Fruit fly (Drosophila melanogaster) whole organism, prepupa: ENCODE results near the gene ebd2.
A peak's percentile ranks its signal among the peaks of the same experiment; 100 is the strongest.

Source experiments
- CG10631 ChIP-seq: fragments of 200-800 bp; sonication (Bioruptor generic); optimal IDR thresholded peaks from 2 replicates; lab custom pipeline; 2016; ENCODE audit warnings: missing biosample characterization, missing genetic modification characterization
- CG10669 ChIP-seq: fragments of 200-800 bp; sonication (Bioruptor generic); optimal IDR thresholded peaks from 3 replicates; lab custom pipeline; 2018; ENCODE audit warnings: missing biosample characterization, mild to moderate bottlenecking, missing genetic modification characterization, moderate library complexity
- CG11762 ChIP-seq: fragments of 200-800 bp; sonication (Bioruptor generic); optimal IDR thresholded peaks from 3 replicates; lab custom pipeline; 2016; ENCODE audit warnings: missing biosample characterization, missing genetic modification characterization; ENCODE audit not compliant: insufficient read depth
- CG11902 ChIP-seq: fragments of 200-800 bp; sonication (Bioruptor generic); optimal IDR thresholded peaks from 3 replicates; lab custom pipeline; 2016; ENCODE audit warnings: missing biosample characterization, missing genetic modification characterization
- CG15336 ChIP-seq: fragments of 200-800 bp; sonication (Bioruptor generic); IDR thresholded peaks from 2 replicates; pipeline ENCODE4 v1.3.6; 2022; ENCODE audit warnings: missing biosample characterization, missing genetic modification characterization
- CG1621 ChIP-seq: fragments of 200-800 bp; sonication (Bioruptor generic); optimal IDR thresholded peaks from 3 replicates; lab custom pipeline; 2018; ENCODE audit warnings: missing biosample characterization, mild to moderate bottlenecking, missing genetic modification characterization
- CG16779 ChIP-seq: fragments of 200-800 bp; sonication (Bioruptor generic); optimal IDR thresholded peaks from 3 replicates; lab custom pipeline; 2017; ENCODE audit warnings: missing biosample characterization, mild to moderate bottlenecking, missing genetic modification characterization
- CG3032 ChIP-seq: fragments of 200-800 bp; optimal IDR thresholded peaks from 2 replicates; lab custom pipeline; 2019; ENCODE audit warnings: missing biosample characterization, mild to moderate bottlenecking, missing genetic modification characterization, moderate library complexity
- CG32006 ChIP-seq: fragments of 200-800 bp; sonication (Bioruptor generic); optimal IDR thresholded peaks from 3 replicates; lab custom pipeline; 2017; ENCODE audit warnings: missing biosample characterization, mild to moderate bottlenecking, missing genetic modification characterization
- CG4318 ChIP-seq: fragments of 200-800 bp; sonication (Bioruptor generic); optimal IDR thresholded peaks from 3 replicates; lab custom pipeline; 2017; ENCODE audit warnings: missing biosample characterization, mild to moderate bottlenecking, missing genetic modification characterization
- CG6163 ChIP-seq: fragments of 200-800 bp; sonication (Bioruptor generic); IDR thresholded peaks from 3 replicates; pipeline ENCODE4 v1.3.6; 2022; ENCODE audit warnings: missing biosample characterization, missing genetic modification characterization
- CG6808 ChIP-seq: fragments of 200-800 bp; sonication (Bioruptor generic); optimal IDR thresholded peaks from 3 replicates; lab custom pipeline; 2017; ENCODE audit warnings: missing biosample characterization, missing genetic modification characterization, mild to moderate bottlenecking, moderate library complexity, missing genetic modification reagents
- CG7368 ChIP-seq: fragments of 200-800 bp; sonication (Bioruptor generic); optimal IDR thresholded peaks from 3 replicates; lab custom pipeline; 2016; ENCODE audit warnings: missing biosample characterization, missing genetic modification characterization
- CG8319 ChIP-seq: fragments of 200-800 bp; sonication (Bioruptor generic); optimal IDR thresholded peaks from 3 replicates; lab custom pipeline; 2016; ENCODE audit warnings: missing biosample characterization, missing genetic modification characterization
- CG9139 ChIP-seq: fragments of 200-800 bp; sonication (Bioruptor generic); optimal IDR thresholded peaks from 3 replicates; lab custom pipeline; 2017; ENCODE audit warnings: missing biosample characterization, mild to moderate bottlenecking, missing genetic modification characterization
- Eip75B ChIP-seq: fragments of 200-800 bp; sonication (Bioruptor generic); optimal IDR thresholded peaks from 3 replicates; lab custom pipeline; 2016; ENCODE audit warnings: missing biosample characterization, missing genetic modification characterization
- Eip93F ChIP-seq: fragments of 200-800 bp; sonication (Bioruptor generic); optimal IDR thresholded peaks from 2 replicates; lab custom pipeline; 2016; ENCODE audit warnings: missing biosample characterization, mild to moderate bottlenecking, missing genetic modification characterization
- Ets21C ChIP-seq: fragments of 200-800 bp; sonication (Bioruptor generic); optimal IDR thresholded peaks from 3 replicates; lab custom pipeline; 2016; ENCODE audit warnings: missing biosample characterization, missing genetic modification characterization
- Ets96B ChIP-seq: fragments of 200-800 bp; optimal IDR thresholded peaks from 2 replicates; lab custom pipeline; 2019; ENCODE audit warnings: missing biosample characterization, mild to moderate bottlenecking, missing genetic modification characterization, moderate library complexity
- Lpt ChIP-seq: fragments of 200-800 bp; sonication (Bioruptor generic); optimal IDR thresholded peaks from 3 replicates; lab custom pipeline; 2016; ENCODE audit warnings: missing biosample characterization, missing genetic modification characterization
- OdsH ChIP-seq: fragments of 200-800 bp; sonication (Bioruptor generic); optimal IDR thresholded peaks from 3 replicates; lab custom pipeline; 2016; ENCODE audit warnings: missing biosample characterization, missing genetic modification characterization
- Smox ChIP-seq: fragments of 200-800 bp; sonication (Bioruptor generic); optimal IDR thresholded peaks from 3 replicates; lab custom pipeline; 2016; ENCODE audit warnings: missing biosample characterization, missing genetic modification characterization
- Sox102F ChIP-seq: fragments of 200-800 bp; sonication (Bioruptor generic); optimal IDR thresholded peaks from 2 replicates; lab custom pipeline; 2016; ENCODE audit warnings: missing biosample characterization, mild to moderate bottlenecking, missing genetic modification characterization
- Sox14 ChIP-seq: fragments of 200-800 bp; sonication (Bioruptor generic); optimal IDR thresholded peaks from 3 replicates; lab custom pipeline; 2016; ENCODE audit warnings: missing biosample characterization, missing genetic modification characterization
- achi ChIP-seq: fragments of 200-800 bp; sonication (Bioruptor generic); optimal IDR thresholded peaks from 3 replicates; lab custom pipeline; 2016; ENCODE audit warnings: missing biosample characterization, missing genetic modification characterization
- acj6 ChIP-seq: fragments of 200-800 bp; sonication (Bioruptor generic); optimal IDR thresholded peaks from 3 replicates; lab custom pipeline; 2016; ENCODE audit warnings: missing biosample characterization, missing genetic modification characterization
- cyc ChIP-seq: fragments of 200-800 bp; sonication (Bioruptor generic); optimal IDR thresholded peaks from 3 replicates; lab custom pipeline; 2016; ENCODE audit warnings: missing biosample characterization, missing genetic modification characterization
- dac ChIP-seq: fragments of 200-800 bp; sonication (Bioruptor generic); optimal IDR thresholded peaks from 2 replicates; lab custom pipeline; 2017; ENCODE audit warnings: missing biosample characterization, mild to moderate bottlenecking, missing genetic modification characterization
- dsx ChIP-seq: fragments of 200-800 bp; optimal IDR thresholded peaks from 3 replicates; lab custom pipeline; 2019; ENCODE audit warnings: missing biosample characterization, mild to moderate bottlenecking, missing genetic modification characterization, moderate library complexity; ENCODE audit not compliant: poor library complexity, severe bottlenecking
- esn ChIP-seq: fragments of 200-800 bp; sonication (Bioruptor generic); optimal IDR thresholded peaks from 2 replicates; lab custom pipeline; 2016; ENCODE audit warnings: missing biosample characterization, mild to moderate bottlenecking, missing genetic modification characterization, moderate library complexity
- fd59A ChIP-seq: fragments of 200-800 bp; sonication (Bioruptor generic); optimal IDR thresholded peaks from 2 replicates; lab custom pipeline; 2017; ENCODE audit warnings: missing biosample characterization, mild to moderate bottlenecking, missing genetic modification characterization, missing genetic modification reagents
- fd85E ChIP-seq: fragments of 200-800 bp; sonication (Bioruptor generic); optimal IDR thresholded peaks from 3 replicates; lab custom pipeline; 2016; ENCODE audit warnings: missing biosample characterization, missing genetic modification characterization
- ss ChIP-seq, 2 experiments: fragments of 200-800 bp; sonication (Bioruptor generic); optimal IDR thresholded peaks; 2 replicates in 1 of 2; 3 replicates in 1 of 2; lab custom pipeline; 2017 to 2018; ENCODE audit warnings: mild to moderate bottlenecking in 2 of 2, missing biosample characterization in 2 of 2, missing genetic modification characterization in 2 of 2, moderate library complexity in 1 of 2
- vri ChIP-seq: fragments of 200-800 bp; sonication (Bioruptor generic); optimal IDR thresholded peaks from 3 replicates; lab custom pipeline; 2016; ENCODE audit warnings: missing biosample characterization, mild to moderate bottlenecking, missing genetic modification characterization

Gene ebd2

dm6 chr3L:21347197-21347831 lies 1.8 kb downstream of the ebd2 start (continued):
- TF ChIP-seq CG1621 (tag; lab: Kevin White, UChicago) (peak; percentile 32), CG6808 (GFP tag; lab: Kevin White, UChicago) (peak; percentile 37), dsx (GFP tag; lab: Kevin White, UChicago) (no peak), achi (GFP tag; lab: Kevin White, UChicago) (peak; percentile 53), Eip75B (GFP tag; lab: Kevin White, UChicago) (peak; percentile 58), CG32006 (GFP tag; lab: Kevin White, UChicago) (peak; percentile 86), Ets21C (peak; percentile 5), CG16779 (tag; lab: Kevin White, UChicago) (no peak), CG10669 (GFP tag; lab: Kevin White, UChicago) (peak; percentile 69)

- no peak for TF ChIP-seq CG11762 (GFP tag; lab: Kevin White, UChicago)
- TF ChIP-seq ss (GFP tag; optimal IDR thresholded peaks at IDR 0.05; lab: Kevin White, UChicago): peak in 1 of 2 experiments; percentile 43
- peak; percentile 43 for TF ChIP-seq CG1621 (tag; lab: Kevin White, UChicago)
- TF ChIP-seq Ets96B (tag; lab: Kevin White, UChicago): peak; percentile 2
- TF ChIP-seq, all 60 proteins: peak for 3
These were observed 2.5 kb downstream of the ebd2 start for dm6 chr3L:21346463-21347196.

DNA sequence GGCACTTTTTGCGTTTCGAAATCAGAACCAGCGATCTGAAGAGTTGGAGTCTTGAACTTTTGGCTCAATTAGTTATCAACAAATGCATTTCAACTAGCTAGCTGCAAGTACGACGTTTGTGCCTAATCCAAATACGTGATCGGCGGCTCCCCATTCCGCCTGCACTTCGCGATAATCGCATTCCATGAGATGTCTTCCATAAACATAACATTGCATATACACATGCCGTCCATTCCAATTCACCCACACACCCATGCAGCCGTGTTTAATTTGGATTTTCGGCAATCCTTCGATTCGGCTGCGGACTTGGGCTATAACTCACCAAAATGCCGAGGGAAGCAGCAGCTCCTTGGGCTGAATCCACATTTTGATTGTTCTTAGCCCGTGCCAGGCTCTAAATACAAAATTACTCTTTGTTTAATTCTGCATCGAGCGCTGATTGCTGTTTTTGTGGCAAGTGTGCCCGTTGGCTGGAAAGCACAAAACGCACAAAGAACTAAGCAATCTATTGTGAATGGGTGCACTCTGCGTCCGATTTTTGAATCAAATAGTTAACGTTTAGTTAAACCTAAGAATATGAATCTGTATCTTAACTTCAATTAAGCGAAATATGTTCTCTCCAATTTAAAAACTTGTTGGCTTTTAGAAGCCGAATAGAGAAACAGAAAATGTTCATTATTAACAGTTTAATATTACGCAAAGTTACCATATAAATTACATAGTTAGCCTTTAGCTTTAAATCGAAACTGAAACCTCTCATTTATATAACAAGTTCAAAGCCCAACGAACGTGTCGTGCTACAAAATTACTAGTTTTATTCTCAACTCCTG lies 5.6 kb downstream of the ebd2 start, which contains the start of the genes Tbc1d8-9 and CG32436:
Gene Tbc1d8-9, minus strand, starts transcription at position 463 of the 830 bp plus-strand sequence.
Gene CG32436, plus strand, starts transcription at position 780 of the 830 bp plus-strand sequence.
- TF ChIP-seq Sox14 (GFP tag; lab: Kevin White, UChicago) (peak; percentile 92), vri (GFP tag; lab: Kevin White, UChicago) (peak; percentile 17), CG6163 (GFP tag; lab: Robert Waterston, UW) (0 out of 3 replicates have a peak, but pooled peaks have one; percentile 29), esn (GFP tag; lab: Kevin White, UChicago) (peak; percentile 15), CG15336 (GFP tag; lab: Robert Waterston, UW) (peak; percentile 49), ss (GFP tag; optimal IDR thresholded peaks at IDR 0.05; lab: Kevin White, UChicago) (no peak), CG7368 (GFP tag; lab: Kevin White, UChicago) (no peak)

DNA sequence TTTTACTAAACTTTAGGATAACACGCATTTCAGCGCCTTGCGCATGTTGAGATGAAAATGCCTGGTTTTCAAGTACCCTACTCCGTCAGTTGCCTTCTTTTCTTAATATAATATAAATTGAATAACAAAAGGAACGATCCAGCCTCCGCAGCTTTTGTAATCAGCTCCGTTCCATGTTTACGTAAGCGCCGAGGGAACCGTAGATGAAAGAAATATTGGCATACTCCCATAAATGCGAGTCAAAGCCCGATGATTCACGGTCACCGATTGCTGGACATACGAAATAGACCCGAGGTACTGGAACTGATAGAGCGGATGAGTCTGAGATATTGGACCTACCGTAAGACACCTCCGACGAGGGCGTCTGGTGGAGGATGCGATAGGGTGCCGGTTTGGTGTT lies 6.5 kb downstream of the ebd2 start:
- TF ChIP-seq dac (GFP tag; lab: Kevin White, UChicago) (no peak), CG4318 (no peak), CG3032 (no peak), CG11762 (GFP tag; lab: Kevin White, UChicago) (no peak), vri (GFP tag; lab: Kevin White, UChicago) (peak; percentile 91), ss (GFP tag; optimal IDR thresholded peaks at IDR 0.05; lab: Kevin White, UChicago) (no peak), fd85E (GFP tag; lab: Kevin White, UChicago) (no peak)
- TF ChIP-seq, all 60 proteins: peak for 1

DNA sequence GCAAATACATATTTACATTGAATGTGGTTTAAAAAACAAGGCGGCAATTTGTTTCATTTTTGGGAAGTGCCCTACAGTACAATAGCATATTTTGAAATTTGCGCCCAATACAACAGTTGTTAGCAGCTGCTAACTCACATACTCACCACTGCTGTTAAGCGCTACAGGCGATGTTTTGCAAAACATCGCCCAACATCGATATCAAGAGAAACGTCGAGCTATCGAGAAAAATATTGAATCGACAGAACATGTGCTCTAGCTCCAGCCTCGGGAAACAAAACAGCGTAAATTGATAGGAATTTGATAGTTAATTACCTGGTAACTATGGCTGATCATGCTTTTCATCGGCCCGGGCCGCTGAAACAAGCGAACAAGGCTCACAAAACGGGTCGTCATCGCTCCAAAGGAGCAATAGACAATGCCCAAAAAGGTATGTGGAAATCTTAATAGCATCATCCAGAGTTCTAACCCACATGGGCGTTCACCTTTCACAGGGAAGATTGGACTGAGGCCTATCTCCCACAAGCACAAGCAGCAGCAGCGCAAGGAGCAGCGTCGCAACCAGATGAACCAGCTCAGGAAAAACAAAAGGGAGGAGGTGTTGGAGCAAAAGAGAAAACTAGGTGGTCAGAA lies 14.0 kb downstream of the ebd2 start, which contains the start of gene Tsr1:
Gene Tsr1, plus strand, starts transcription at position 217 of the 633 bp plus-strand sequence.
- TF ChIP-seq Lpt: no peak
- TF ChIP-seq Sox14 (GFP tag; lab: Kevin White, UChicago): no peak
- no peak for TF ChIP-seq Eip93F
- TF ChIP-seq CG6808 (GFP tag; lab: Kevin White, UChicago): no peak
- TF ChIP-seq CG9139: no peak
- TF ChIP-seq cyc: no peak
- TF ChIP-seq fd59A: no peak
- TF ChIP-seq Eip75B (GFP tag; lab: Kevin White, UChicago): no peak
- no peak for TF ChIP-seq CG8319 (GFP tag; lab: Kevin White, UChicago)
- TF ChIP-seq OdsH (GFP tag; lab: Kevin White, UChicago): no peak
- TF ChIP-seq CG10631 (GFP tag; lab: Kevin White, UChicago): no peak
- no peak for TF ChIP-seq Sox102F (GFP tag; lab: Kevin White, UChicago)
- no peak for TF ChIP-seq acj6 (GFP tag; lab: Kevin White, UChicago)
- no peak for TF ChIP-seq CG11902
- TF ChIP-seq Ets21C: no peak
- TF ChIP-seq Smox (GFP tag; lab: Kevin White, UChicago): no peak
